Worm (Caenorhabditis elegans): Measurements from ENCODE around the gene fbxb-87.

DNA sequence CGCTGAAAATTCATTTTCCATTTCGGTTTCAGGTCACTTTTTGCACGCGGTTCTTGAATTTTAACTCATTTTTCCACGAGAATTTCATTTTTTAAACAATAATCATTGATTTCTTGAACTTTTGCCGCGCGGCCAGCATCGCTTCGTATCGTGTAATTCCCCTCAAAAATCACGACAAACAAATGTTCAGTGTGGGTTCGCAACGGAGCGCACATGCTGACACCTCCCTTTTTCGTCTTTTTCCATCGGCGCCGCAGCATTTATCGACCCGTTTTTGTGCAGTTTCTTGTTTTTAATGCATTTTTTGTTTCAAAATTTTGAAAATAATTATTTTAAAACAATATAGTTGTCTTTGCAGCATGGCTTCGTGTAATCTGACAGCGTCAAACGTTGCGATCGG, 36.5 kb downstream of the fbxb-87 start, which contains the start of gene M142.5:
- TF ChIP-seq elt-1 (tag; optimal IDR thresholded peaks at IDR 0.05) (no peak), skn-1 (tag; optimal IDR thresholded peaks at IDR 0.05) (no peak), unc-62 (GFP tag; optimal IDR thresholded peaks at IDR 0.05) (no peak), R02D3.7 (tag; optimal IDR thresholded peaks at IDR 0.05) (no peak), lin-15B (tag; optimal IDR thresholded peaks at IDR 0.05) (peak; percentile 73), ztf-11 (tag; optimal IDR thresholded peaks at IDR 0.05) (no peak), nhr-12 (tag; optimal IDR thresholded peaks at IDR 0.05) (no peak)
